Fruit fly (Drosophila melanogaster): ENCODE data around the gene Ubx.
A peak's percentile ranks its signal among the peaks of the same experiment; 100 is the strongest.

Ubx gene

dm6 chr3R:16748558-16749172, 14.4 kb upstream of the Ubx start (continued):
- TF ChIP-seq nerfin-2 (GFP tag; IDR thresholded peaks at IDR 0.05; ENCODE audit: partially characterized antibody) (no peak), ci (GFP tag; IDR thresholded peaks at IDR 0.05) (peak; percentile 64; the same call in 2 of the 3 replicates), zfh1 (GFP tag; IDR thresholded peaks at IDR 0.05) (peak; percentile 39; the same call in 1 of the 3 replicates), CG42726 (GFP tag; IDR thresholded peaks at IDR 0.05; ENCODE audit: partially characterized antibody) (0 out of 2 replicates have a peak, but pooled peaks have one; percentile 38), CG6791 (GFP tag; IDR thresholded peaks at IDR 0.05; ENCODE audit: partially characterized antibody) (peak; percentile 55; the same call in 2 of the 3 replicates), CG18619 (GFP tag; optimal IDR thresholded peaks at IDR 0.05) (no peak), CG16813 (GFP tag; IDR thresholded peaks at IDR 0.05; ENCODE audit: partially characterized antibody) (no peak), esg (GFP tag; conservative IDR thresholded peaks at IDR 0.05) (no peak), CG10654 (GFP tag; optimal IDR thresholded peaks at IDR 0.05) (peak; percentile 8), cad (GFP tag; optimal IDR thresholded peaks at IDR 0.05) (peak; percentile 94), zf30C (GFP tag; optimal IDR thresholded peaks at IDR 0.05) (no peak), CG11085 (GFP tag; IDR thresholded peaks at IDR 0.05) (no peak), Atf3 (GFP tag; optimal IDR thresholded peaks at IDR 0.05) (peak; percentile 22), CG9727 (GFP tag; optimal IDR thresholded peaks at IDR 0.05) (no peak), CG10565 (GFP tag; optimal IDR thresholded peaks at IDR 0.05) (no peak), PHDP (tag; optimal IDR thresholded peaks at IDR 0.05) (no peak), luna (GFP tag; optimal IDR thresholded peaks at IDR 0.05) (no peak), btn (GFP tag; optimal IDR thresholded peaks at IDR 0.05) (peak; percentile 13), ase (GFP tag; IDR thresholded peaks at IDR 0.05) (no peak), hkb (optimal IDR thresholded peaks at IDR 0.05) (peak; percentile 3), hkb (GFP tag; IDR thresholded peaks at IDR 0.05) (no peak), CG12391 (tag; optimal IDR thresholded peaks at IDR 0.05) (peak; percentile 27), Xrp1 (GFP tag; IDR thresholded peaks at IDR 0.05) (0 out of 2 replicates have a peak, but pooled peaks have one; percentile 32), CG6765 (GFP tag; optimal IDR thresholded peaks at IDR 0.05) (no peak), jigr1 (GFP tag; IDR thresholded peaks at IDR 0.05) (no peak), ato (GFP tag; IDR thresholded peaks at IDR 0.05; ENCODE audit: partially characterized antibody) (no peak), E2f1 (GFP tag; IDR thresholded peaks at IDR 0.05) (peak; percentile 26; the same call in 1 of the 2 replicates), CG1602 (GFP tag; optimal IDR thresholded peaks at IDR 0.05) (peak; percentile 37), CG6854 (GFP tag; optimal IDR thresholded peaks at IDR 0.05) (peak; percentile 51), CG30431 (GFP tag; optimal IDR thresholded peaks at IDR 0.05) (no peak), nerfin-1 (tag; optimal IDR thresholded peaks at IDR 0.05) (peak; percentile 5), CG11695 (GFP tag; IDR thresholded peaks at IDR 0.05) (no peak), Max (GFP tag; optimal IDR thresholded peaks at IDR 0.05) (no peak), CG11560 (tag; IDR thresholded peaks at IDR 0.05) (no peak), bcd (GFP tag; optimal IDR thresholded peaks at IDR 0.05) (no peak), dysf (GFP tag; IDR thresholded peaks at IDR 0.05) (0 out of 3 replicates have a peak, but pooled peaks have one; percentile 25), Ssrp (tag; optimal IDR thresholded peaks at IDR 0.05) (no peak), zen (tag; optimal IDR thresholded peaks at IDR 0.05) (no peak), cas (GFP tag; IDR thresholded peaks at IDR 0.05) (no peak), CG11093 (GFP tag; IDR thresholded peaks at IDR 0.05) (peak; percentile 7; the same call in 1 of the 3 replicates), stc (GFP tag; IDR thresholded peaks at IDR 0.05) (no peak), Gsc (GFP tag; IDR thresholded peaks at IDR 0.05) (no peak), tio (GFP tag; optimal IDR thresholded peaks at IDR 0.05) (no peak), CG13424 (tag; optimal IDR thresholded peaks at IDR 0.05) (peak; percentile 3), CG4360 (GFP tag; IDR thresholded peaks at IDR 0.05) (no peak), CG12659 (GFP tag; optimal IDR thresholded peaks at IDR 0.05) (no peak), CG14441 (GFP tag; IDR thresholded peaks at IDR 0.05) (no peak), sisA (GFP tag; IDR thresholded peaks at IDR 0.05) (no peak), CG13296 (GFP tag; optimal IDR thresholded peaks at IDR 0.05) (no peak), CG10431 (GFP tag; optimal IDR thresholded peaks at IDR 0.05) (no peak), bigmax (GFP tag; optimal IDR thresholded peaks at IDR 0.05) (no peak)

Data from whole organism, embryonic.